Worm (Caenorhabditis elegans) whole organism, L2 larva: ENCODE results near the gene mksr-1.

Experiments used
- C34F6.9 ChIP-seq: fragments of 150-350 bp; optimal IDR thresholded peaks from 2 replicates; lab custom pipeline; 2014; ENCODE audit warnings: missing biosample characterization, missing genetic modification characterization
- F13H6.1 ChIP-seq: sonication (generic microtip); optimal IDR thresholded peaks from 2 replicates; lab custom pipeline; 2016; ENCODE audit warnings: missing genetic modification characterization, missing compliant biosample characterization
- Y55F3AM.14 ChIP-seq: fragments of 200-800 bp; sonication (Bioruptor generic); optimal IDR thresholded peaks from 2 replicates; lab custom pipeline; 2018; ENCODE audit warnings: mild to moderate bottlenecking, missing genetic modification characterization, missing compliant biosample characterization
- ZK546.5 ChIP-seq: sonication (generic microtip); optimal IDR thresholded peaks from 2 replicates; lab custom pipeline; 2017; ENCODE audit warnings: missing biosample characterization, missing genetic modification characterization
- alr-1 ChIP-seq: fragments of 150-350 bp; optimal IDR thresholded peaks from 2 replicates; lab custom pipeline; 2014; ENCODE audit warnings: missing biosample characterization, missing genetic modification characterization
- aly-2 ChIP-seq: fragments of 150-350 bp; optimal IDR thresholded peaks from 2 replicates; lab custom pipeline; 2014; ENCODE audit warnings: missing biosample characterization, missing genetic modification characterization
- ama-1 ChIP-seq: fragments of 150-350 bp; optimal IDR thresholded peaks from 2 replicates; lab custom pipeline; 2018; ENCODE audit warnings: inconsistent platforms
- blmp-1 ChIP-seq: sonication (generic microtip); optimal IDR thresholded peaks from 2 replicates; lab custom pipeline; 2017; ENCODE audit warnings: missing genetic modification characterization, mild to moderate bottlenecking, missing compliant biosample characterization, antibody characterized with exemption, moderate library complexity; ENCODE audit not compliant: insufficient read depth
- ceh-82 ChIP-seq: fragments of 150-350 bp; optimal IDR thresholded peaks from 2 replicates; lab custom pipeline; 2014; ENCODE audit warnings: missing biosample characterization, missing genetic modification characterization
- crh-2 ChIP-seq: sonication (generic microtip); optimal IDR thresholded peaks from 2 replicates; lab custom pipeline; 2017; ENCODE audit warnings: missing biosample characterization, missing genetic modification characterization
- egl-27 ChIP-seq: sonication (generic microtip); optimal IDR thresholded peaks from 3 replicates; lab custom pipeline; 2017; ENCODE audit warnings: missing biosample characterization, missing genetic modification reagents, missing genetic modification characterization
- elt-1 ChIP-seq: fragments of 150-350 bp; optimal IDR thresholded peaks from 2 replicates; lab custom pipeline; 2014; ENCODE audit warnings: missing biosample characterization, missing genetic modification characterization
- elt-3 ChIP-seq: sonication (generic microtip); optimal IDR thresholded peaks from 2 replicates; lab custom pipeline; 2017; ENCODE audit warnings: missing biosample characterization, missing genetic modification characterization
- gmeb-1 ChIP-seq: fragments of 150-350 bp; optimal IDR thresholded peaks from 2 replicates; lab custom pipeline; 2014; ENCODE audit warnings: missing biosample characterization, missing genetic modification characterization
- lin-11 ChIP-seq: fragments of 150-350 bp; sonication (generic microtip); optimal IDR thresholded peaks from 2 replicates; lab custom pipeline; 2014; ENCODE audit warnings: missing biosample characterization, missing genetic modification characterization, inconsistent platforms, mixed read lengths
- lin-13 ChIP-seq: fragments of 150-350 bp; optimal IDR thresholded peaks from 2 replicates; lab custom pipeline; 2014; ENCODE audit warnings: missing biosample characterization, missing genetic modification reagents, missing genetic modification characterization
- lin-39 ChIP-seq: fragments of 150-350 bp; optimal IDR thresholded peaks from 2 replicates; lab custom pipeline; 2014; ENCODE audit warnings: missing biosample characterization, missing genetic modification reagents, missing genetic modification characterization
- lsy-2 ChIP-seq, 2 experiments: fragments of 150-350 bp in 1 of 2; sonication (generic microtip) in 1 of 2; optimal IDR thresholded peaks; 2 replicates each; lab custom pipeline; 2014 to 2017; ENCODE audit warnings: missing biosample characterization in 2 of 2, missing genetic modification characterization in 2 of 2
- mab-5 ChIP-seq: fragments of 150-350 bp; optimal IDR thresholded peaks from 2 replicates; lab custom pipeline; 2014; ENCODE audit warnings: missing biosample characterization, missing genetic modification characterization
- mdl-1 ChIP-seq, 2 experiments: fragments of 150-350 bp in 1 of 2; sonication (generic microtip) in 1 of 2; optimal IDR thresholded peaks; 2 replicates each; lab custom pipeline; 2017; ENCODE audit warnings: missing biosample characterization in 2 of 2, missing genetic modification characterization in 2 of 2
- nhr-10 ChIP-seq: sonication (generic microtip); optimal IDR thresholded peaks from 2 replicates; lab custom pipeline; 2017; ENCODE audit warnings: missing biosample characterization, missing genetic modification characterization
- nhr-11 ChIP-seq: fragments of 150-350 bp; optimal IDR thresholded peaks from 2 replicates; lab custom pipeline; 2014; ENCODE audit warnings: missing biosample characterization, missing genetic modification characterization
- nhr-129 ChIP-seq: fragments of 150-350 bp; optimal IDR thresholded peaks from 2 replicates; lab custom pipeline; 2014; ENCODE audit warnings: missing biosample characterization, missing genetic modification characterization
- nhr-21 ChIP-seq: fragments of 150-350 bp; optimal IDR thresholded peaks from 2 replicates; lab custom pipeline; 2014; ENCODE audit warnings: missing biosample characterization, missing genetic modification characterization
- nhr-237 ChIP-seq: fragments of 150-350 bp; optimal IDR thresholded peaks from 2 replicates; lab custom pipeline; 2014; ENCODE audit warnings: missing biosample characterization, missing genetic modification characterization
- nhr-25 ChIP-seq: fragments of 150-350 bp; sonication (generic microtip); optimal IDR thresholded peaks from 3 replicates; lab custom pipeline; 2014; ENCODE audit warnings: missing biosample characterization, missing genetic modification characterization
- nhr-6 ChIP-seq: fragments of 150-350 bp; optimal IDR thresholded peaks from 2 replicates; lab custom pipeline; 2014; ENCODE audit warnings: missing biosample characterization, missing genetic modification characterization
- nhr-77 ChIP-seq: fragments of 150-350 bp; optimal IDR thresholded peaks from 2 replicates; lab custom pipeline; 2014; ENCODE audit warnings: missing biosample characterization, missing genetic modification characterization
- sem-4 ChIP-seq: fragments of 150-350 bp; optimal IDR thresholded peaks from 2 replicates; lab custom pipeline; 2014; ENCODE audit warnings: missing biosample characterization, missing genetic modification reagents, missing genetic modification characterization
- skn-1 ChIP-seq: sonication (generic microtip); optimal IDR thresholded peaks from 2 replicates; lab custom pipeline; 2017; ENCODE audit warnings: missing biosample characterization, missing genetic modification characterization
- sma-3 ChIP-seq: sonication (generic microtip); optimal IDR thresholded peaks from 2 replicates; lab custom pipeline; 2016; ENCODE audit warnings: missing genetic modification reagents, missing genetic modification characterization, missing compliant biosample characterization
- sma-9 ChIP-seq, 2 experiments: fragments of 150-350 bp in 1 of 2; sonication (generic microtip) in 1 of 2; optimal IDR thresholded peaks; 2 replicates each; lab custom pipeline; 2014 to 2016; ENCODE audit warnings: missing genetic modification characterization in 2 of 2, mild to moderate bottlenecking in 1 of 2, missing biosample characterization in 1 of 2, missing compliant biosample characterization in 1 of 2, missing genetic modification reagents in 1 of 2, moderate library complexity in 1 of 2
- unc-39 ChIP-seq: fragments of 150-350 bp; optimal IDR thresholded peaks from 2 replicates; lab custom pipeline; 2014; ENCODE audit warnings: missing biosample characterization, missing genetic modification characterization
- zag-1 ChIP-seq: fragments of 150-350 bp; optimal IDR thresholded peaks from 2 replicates; lab custom pipeline; 2014; ENCODE audit warnings: missing biosample characterization, missing genetic modification characterization
- ztf-1 ChIP-seq: fragments of 200-800 bp; sonication (Bioruptor generic); conservative IDR thresholded peaks from 2 replicates; pipeline ENCODE4 v1.3.6; 2022; ENCODE audit warnings: missing genetic modification characterization, missing compliant biosample characterization
- ztf-11 ChIP-seq: sonication (generic microtip); optimal IDR thresholded peaks from 2 replicates; lab custom pipeline; 2017; ENCODE audit warnings: missing biosample characterization, missing genetic modification characterization
- ztf-4 ChIP-seq: fragments of 150-350 bp; optimal IDR thresholded peaks from 2 replicates; lab custom pipeline; 2014; ENCODE audit warnings: missing biosample characterization, missing genetic modification characterization

Gene mksr-1

DNA sequence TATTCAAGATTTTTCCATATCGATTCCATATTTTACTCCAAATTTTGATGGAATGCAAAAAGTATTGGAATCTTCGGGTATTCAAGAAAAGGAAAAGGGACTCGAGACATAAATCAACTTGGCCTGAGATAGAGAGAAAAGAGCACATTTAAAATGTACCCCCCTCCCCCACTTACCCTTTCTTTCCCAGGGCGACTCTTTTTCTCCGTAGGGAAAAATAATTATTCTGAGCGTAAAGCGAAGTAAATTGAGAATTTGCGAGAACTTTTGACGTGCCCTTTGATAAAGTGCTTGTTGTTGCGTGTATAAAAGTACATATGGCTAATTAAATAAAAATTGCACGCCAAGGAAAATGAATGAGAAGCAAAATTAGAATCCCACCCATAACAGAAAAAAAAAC is 8.2 kb downstream of the mksr-1 start:
- TF ChIP-seq nhr-10 (tag; lab: Kevin White, UChicago): no peak
- TF ChIP-seq mab-5: peak; percentile 79

DNA sequence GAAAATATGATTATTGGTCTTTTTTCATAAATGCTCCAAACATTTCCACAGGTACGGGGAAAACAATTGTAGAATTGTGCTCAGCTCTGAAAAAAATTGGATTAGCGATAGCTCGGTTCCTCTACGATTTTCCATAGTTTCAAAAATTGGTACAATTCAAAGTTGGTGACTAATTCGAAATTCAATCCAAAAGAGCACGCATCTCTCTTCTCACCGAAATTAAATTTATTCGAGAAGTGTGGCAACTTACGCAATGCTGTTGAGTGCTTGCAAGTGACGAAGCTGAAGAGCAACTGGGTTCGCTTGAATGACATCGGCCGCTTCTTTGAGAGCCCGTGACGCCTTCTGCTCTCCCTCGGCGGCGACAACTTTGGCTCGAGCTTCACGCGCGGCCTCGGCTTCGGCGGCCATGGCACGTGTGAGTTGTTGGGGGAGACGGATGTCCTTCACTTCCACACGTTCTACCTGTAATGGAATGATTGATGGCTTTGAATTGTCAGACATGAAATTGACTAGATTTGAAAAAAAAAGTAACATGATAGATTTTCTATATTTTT is 11.0 kb downstream of the mksr-1 start:
- TF ChIP-seq C34F6.9 (tag; lab: Kevin White, UChicago): no peak
- no peak for TF ChIP-seq elt-3
- TF ChIP-seq nhr-11 (tag; lab: Kevin White, UChicago): no peak
- no peak for TF ChIP-seq nhr-129 (tag; lab: Kevin White, UChicago)
- no peak for TF ChIP-seq ztf-1

DNA sequence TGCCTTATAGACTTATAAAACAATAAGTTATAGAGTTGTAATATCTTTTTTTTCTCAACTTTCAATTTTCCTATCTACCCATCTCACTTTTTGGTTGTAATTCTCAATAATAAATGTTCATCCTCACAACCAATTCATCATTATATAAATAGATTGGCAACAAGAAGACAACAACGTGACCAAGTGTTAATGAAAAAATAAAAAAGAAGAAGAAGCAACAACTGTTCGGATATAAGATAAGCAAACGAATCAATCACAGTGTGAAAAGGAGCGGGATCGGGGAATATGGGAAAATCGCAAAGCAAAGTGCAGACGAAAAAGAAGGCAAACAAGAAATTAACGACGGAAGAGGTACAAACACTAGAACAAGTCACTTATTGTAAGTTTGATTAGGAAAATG is 15.0 kb downstream of the mksr-1 start, which contains the start of gene ncs-3:
Gene ncs-3, plus strand, starts transcription at position 153 of the 400 bp plus-strand sequence.
- no peak for TF ChIP-seq sma-3 (GFP tag; lab: Kevin White, UChicago)
- TF ChIP-seq skn-1 (tag; lab: Kevin White, UChicago): no peak
- no peak for TF ChIP-seq nhr-10 (tag; lab: Kevin White, UChicago)
- peak in 1 of 2 experiments; percentile 49 for TF ChIP-seq lsy-2 (tag; optimal IDR thresholded peaks at IDR 0.05; lab: Kevin White, UChicago)
- no peak for TF ChIP-seq ceh-82 (tag; lab: Kevin White, UChicago)
- no peak for TF ChIP-seq nhr-25
- TF ChIP-seq zag-1: no peak
- peak; percentile 43 for TF ChIP-seq C34F6.9 (tag; lab: Kevin White, UChicago)
- no peak for TF ChIP-seq lin-13 (GFP tag; lab: Kevin White, UChicago)
- no peak for TF ChIP-seq alr-1
- no peak for TF ChIP-seq elt-3
- no peak for TF ChIP-seq nhr-6 (tag; lab: Kevin White, UChicago)
- TF ChIP-seq ztf-4 (tag; lab: Kevin White, UChicago): no peak
- no peak for TF ChIP-seq elt-1 (tag; lab: Kevin White, UChicago)
- no peak for TF ChIP-seq mdl-1 (tag; optimal IDR thresholded peaks at IDR 0.05; lab: Kevin White, UChicago)
- TF ChIP-seq ZK546.5: no peak
- no peak for TF ChIP-seq ztf-11 (tag; lab: Kevin White, UChicago)
- no peak for TF ChIP-seq gmeb-1 (tag; lab: Kevin White, UChicago)
- TF ChIP-seq egl-27: no peak
- no peak for TF ChIP-seq Y55F3AM.14 (GFP tag; lab: Kevin White, UChicago)
- TF ChIP-seq ztf-1: no peak
- no peak for TF ChIP-seq unc-39
- peak; percentile 10 for TF ChIP-seq nhr-129 (tag; lab: Kevin White, UChicago)
- TF ChIP-seq crh-2 (tag; lab: Kevin White, UChicago): no peak
- TF ChIP-seq nhr-77 (tag; lab: Kevin White, UChicago): no peak
- no peak for TF ChIP-seq nhr-237 (tag; lab: Kevin White, UChicago)
- TF ChIP-seq sma-9 (GFP tag; optimal IDR thresholded peaks at IDR 0.05; lab: Kevin White, UChicago): peak; percentile 66
- no peak for TF ChIP-seq sma-9 (tag; optimal IDR thresholded peaks at IDR 0.05; lab: Kevin White, UChicago)
- TF ChIP-seq F13H6.1: peak; percentile 54
- no peak for TF ChIP-seq nhr-21 (tag; lab: Kevin White, UChicago)
- no peak for TF ChIP-seq ama-1 (lab: Kevin White, UChicago)
- TF ChIP-seq mab-5: peak; percentile 47
- TF ChIP-seq blmp-1: peak; percentile 28

DNA sequence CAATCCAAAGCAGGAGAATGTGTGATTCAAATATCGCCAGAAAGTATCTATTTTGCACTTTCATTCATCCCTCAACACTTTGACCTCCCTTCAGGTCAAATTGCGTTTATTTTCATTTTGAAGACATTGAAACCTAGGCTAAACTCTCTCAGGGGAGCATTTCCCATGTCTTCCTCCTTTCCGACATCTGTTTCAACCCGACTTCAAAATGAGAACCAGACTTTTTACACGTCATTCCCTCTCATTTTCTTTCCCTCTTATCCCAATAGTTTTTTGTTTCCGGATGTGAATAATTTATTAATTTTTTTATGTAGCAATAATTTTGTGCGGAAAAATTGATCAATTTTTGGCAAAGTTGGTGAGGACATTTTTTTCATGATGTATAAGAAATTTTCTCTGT is 16.0 kb downstream of the mksr-1 start:
- TF ChIP-seq aly-2 (tag; lab: Kevin White, UChicago) (no peak), ama-1 (lab: Kevin White, UChicago) (no peak), mdl-1 (tag; optimal IDR thresholded peaks at IDR 0.05; lab: Kevin White, UChicago) (no peak), ZK546.5 (no peak), nhr-6 (tag; lab: Kevin White, UChicago) (no peak), ztf-4 (tag; lab: Kevin White, UChicago) (no peak)

DNA sequence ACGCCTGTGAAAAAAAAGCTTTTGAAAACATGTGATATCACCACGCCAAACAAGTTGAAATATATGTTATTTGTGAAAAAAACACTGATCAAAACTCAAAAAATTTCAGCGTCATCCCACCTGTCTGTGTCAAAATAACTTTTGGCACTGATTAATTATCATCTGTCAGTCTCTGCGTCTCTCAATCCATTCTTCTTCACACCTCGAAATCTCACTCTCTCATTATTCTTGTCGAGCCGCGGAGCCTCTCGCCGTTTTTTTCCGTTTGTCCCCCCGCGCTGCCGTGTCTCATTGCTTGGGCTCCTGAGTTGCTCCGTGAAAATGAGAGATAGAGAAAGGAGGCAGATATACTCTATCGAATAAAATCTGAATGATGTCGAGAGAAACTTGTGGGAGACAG is 17.9 kb downstream of the mksr-1 start:
- TF ChIP-seq mab-5: peak; percentile 28
- TF ChIP-seq F13H6.1: peak; percentile 69
- no peak for TF ChIP-seq sma-3 (GFP tag; lab: Kevin White, UChicago)
- TF ChIP-seq Y55F3AM.14 (GFP tag; lab: Kevin White, UChicago): no peak
- no peak for TF ChIP-seq lin-39
- peak in 1 of 2 experiments; percentile 24 for TF ChIP-seq lsy-2 (tag; optimal IDR thresholded peaks at IDR 0.05; lab: Kevin White, UChicago)
- TF ChIP-seq sma-9 (GFP tag; optimal IDR thresholded peaks at IDR 0.05; lab: Kevin White, UChicago): peak; percentile 45
- no peak for TF ChIP-seq sma-9 (tag; optimal IDR thresholded peaks at IDR 0.05; lab: Kevin White, UChicago)
- TF ChIP-seq nhr-129 (tag; lab: Kevin White, UChicago): peak; percentile 51
- peak; percentile 12 for TF ChIP-seq lin-11
- TF ChIP-seq sem-4 (tag; lab: Kevin White, UChicago): peak; percentile 43
- no peak for TF ChIP-seq blmp-1
- no peak for TF ChIP-seq nhr-6 (tag; lab: Kevin White, UChicago)
- peak; percentile 42 for TF ChIP-seq C34F6.9 (tag; lab: Kevin White, UChicago)
